Fruit fly (Drosophila melanogaster) Kc167 (cell line): ENCODE data around the gene CG12594.

Experiments
- Myc ChIP-seq: fragments of >200 bp; optimal IDR thresholded peaks from 2 replicates; lab custom pipeline; 2017; ENCODE audit warnings: missing external identifiers
- Sin3A ChIP-seq: fragments of >200 bp; optimal IDR thresholded peaks from 2 replicates; lab custom pipeline; 2018; ENCODE audit warnings: missing external identifiers
- h ChIP-seq: fragments of >200 bp; optimal IDR thresholded peaks from 3 replicates; lab custom pipeline; 2018; ENCODE audit warnings: missing external identifiers
- insv ChIP-seq: fragments of >200 bp; optimal IDR thresholded peaks from 3 replicates; lab custom pipeline; 2018; ENCODE audit warnings: missing external identifiers
- psq ChIP-seq: fragments of >200 bp; optimal IDR thresholded peaks from 2 replicates; lab custom pipeline; 2017; ENCODE audit warnings: missing external identifiers
- ttk ChIP-seq: sonication (Bioruptor generic); optimal IDR thresholded peaks from 2 replicates; lab custom pipeline; 2017; ENCODE audit warnings: missing external identifiers

CG12594 gene

dm6 chr3R:11721593-11721992 lies at the start of gene CG12594:
Gene CG12594, plus strand, starts transcription at chr3R:11721734.
- TF ChIP-seq h (lab: Kevin White, UChicago) = no peak
- TF ChIP-seq psq (lab: Kevin White, UChicago) = no peak
- TF ChIP-seq Myc = no peak

dm6 chr3R:11671784-11672183 lies 49.8 kb upstream of the CG12594 start:
- TF ChIP-seq ttk (no peak), insv (lab: Kevin White, UChicago) (no peak), Myc (no peak), h (lab: Kevin White, UChicago) (no peak), Sin3A (no peak), psq (lab: Kevin White, UChicago) (no peak)

dm6 chr3R:11673955-11674663 lies 47.4 kb upstream of the CG12594 start, which contains the start of gene CG14715:
Gene CG14715, plus strand, starts transcription at chr3R:11674221.
- TF ChIP-seq insv (lab: Kevin White, UChicago) (no peak), Myc (no peak), Sin3A (no peak), ttk (no peak), h (lab: Kevin White, UChicago) (no peak), psq (lab: Kevin White, UChicago) (no peak)

dm6 chr3R:11678016-11678415 lies 43.5 kb upstream of the CG12594 start, which contains the start of gene CG18476:
Gene CG18476, minus strand, starts transcription at chr3R:11678116.
- TF ChIP-seq Myc = no peak
- TF ChIP-seq ttk = no peak

dm6 chr3R:11679513-11679912 lies 42.0 kb upstream of the CG12594 start, which contains the start of the genes Taf12 and Ho:
Gene Taf12, minus strand, starts transcription at chr3R:11679690.
Gene Ho, plus strand, starts transcription at chr3R:11679743.
- TF ChIP-seq ttk (no peak), h (lab: Kevin White, UChicago) (no peak), insv (lab: Kevin White, UChicago) (no peak), psq (lab: Kevin White, UChicago) (no peak), Sin3A (no peak), Myc (no peak)

- TF ChIP-seq h (lab: Kevin White, UChicago) (no peak), psq (lab: Kevin White, UChicago) (no peak)
Observed at dm6 chr3R:11683675-11684074, 37.9 kb upstream of the CG12594 start.

- TF ChIP-seq Sin3A (no peak), h (lab: Kevin White, UChicago) (no peak), ttk (no peak), Myc (no peak), psq (lab: Kevin White, UChicago) (no peak), insv (lab: Kevin White, UChicago) (no peak)
Observed at dm6 chr3R:11684316-11684715, 37.2 kb upstream of the CG12594 start, which contains the start of gene CG6830. Gene CG6830, minus strand, starts transcription at chr3R:11684342.

- TF ChIP-seq ttk (no peak), h (lab: Kevin White, UChicago) (no peak), psq (lab: Kevin White, UChicago) (no peak), Sin3A (no peak), Myc (no peak), insv (lab: Kevin White, UChicago) (no peak)
Observed at dm6 chr3R:11688055-11688454, 33.5 kb upstream of the CG12594 start, which contains the start of gene CG6834. Gene CG6834, minus strand, starts transcription at chr3R:11688133.

dm6 chr3R:11689900-11690299 lies 31.6 kb upstream of the CG12594 start, which contains the start of gene CG6908:
Gene CG6908, minus strand, starts transcription at chr3R:11690051.
- TF ChIP-seq ttk (no peak), insv (lab: Kevin White, UChicago) (no peak), h (lab: Kevin White, UChicago) (no peak), psq (lab: Kevin White, UChicago) (no peak), Myc (no peak), Sin3A (no peak)

dm6 chr3R:11690857-11691471 lies 30.6 kb upstream of the CG12594 start:
- TF ChIP-seq ttk (no peak), Sin3A (no peak), psq (lab: Kevin White, UChicago) (no peak), h (lab: Kevin White, UChicago) (no peak), insv (lab: Kevin White, UChicago) (no peak), Myc (no peak)

dm6 chr3R:11691747-11692146 lies 29.8 kb upstream of the CG12594 start, which contains the start of gene CG18765:
Gene CG18765, minus strand, starts transcription at chr3R:11691799.
- TF ChIP-seq ttk = no peak
- TF ChIP-seq Myc = no peak
- TF ChIP-seq h (lab: Kevin White, UChicago) = no peak
- TF ChIP-seq Sin3A = no peak
- no peak for TF ChIP-seq psq (lab: Kevin White, UChicago)
- TF ChIP-seq insv (lab: Kevin White, UChicago) = no peak

dm6 chr3R:11692504-11692903 lies 29.0 kb upstream of the CG12594 start:
- TF ChIP-seq ttk = no peak
